In the genomic region with DNA sequence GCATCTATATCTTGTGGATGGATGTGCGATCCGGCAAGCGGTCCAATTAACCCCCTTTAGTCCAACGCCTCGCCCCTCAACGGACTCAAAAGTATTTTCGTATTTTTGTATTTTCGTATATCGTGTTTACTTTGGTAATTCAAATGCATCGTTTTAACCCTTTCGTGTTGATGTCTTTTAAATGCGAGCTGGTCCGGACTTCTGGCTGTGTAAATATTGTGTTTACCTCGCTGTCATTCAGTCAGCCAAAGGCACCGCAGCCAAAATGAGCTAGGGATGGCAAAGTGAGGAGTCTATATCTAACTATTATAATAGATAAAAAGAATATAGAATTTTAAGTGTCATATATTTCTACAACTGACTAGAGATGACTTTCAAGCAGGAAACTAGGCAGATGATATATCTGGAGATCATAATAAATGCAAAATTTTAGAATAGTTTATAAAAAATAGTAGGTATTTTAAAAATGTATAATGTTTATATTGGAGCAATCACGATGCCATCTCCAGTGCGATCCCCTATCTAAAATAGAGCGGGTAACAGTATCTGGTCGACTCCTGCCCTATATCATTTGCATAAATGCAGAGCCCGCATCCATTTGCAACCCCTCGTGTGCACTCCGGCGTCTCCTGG, we compare ENCODE assay signal across 3 fruit fly cellular contexts.
A peak's percentile ranks its signal among the peaks of the same experiment; 100 is the strongest.
TF ChIP-seq lines count a peak whose summit lies in the region.

No protein-coding gene starts in this region.

- no peak for TF ChIP-seq CTCF in whole organism, embryonic (GFP tag; optimal IDR thresholded peaks at IDR 0.05; lab: Kevin White, UChicago)

TF ChIP-seq in whole organism, embryonic, 481 proteins besides CTCF, POLR2A, EP300 and RAD21 (continues in another document):
- TF ChIP-seq CG3281 (GFP tag; optimal IDR thresholded peaks at IDR 0.05; lab: Kevin White, UChicago) (no peak), twi (tag; optimal IDR thresholded peaks at IDR 0.05; lab: Kevin White, UChicago) (no peak), Bdp1 (GFP tag; optimal IDR thresholded peaks at IDR 0.05; lab: Kevin White, UChicago) (no peak), wdn (GFP tag; IDR thresholded peaks at IDR 0.05; lab: Robert Waterston, UW) (no peak), az2 (GFP tag; optimal IDR thresholded peaks at IDR 0.05; lab: Kevin White, UChicago) (no peak), psq (GFP tag; optimal IDR thresholded peaks at IDR 0.05; lab: Kevin White, UChicago) (no peak), CG1233 (GFP tag; optimal IDR thresholded peaks at IDR 0.05; lab: Kevin White, UChicago) (peak; percentile 26), vfl (GFP tag; optimal IDR thresholded peaks at IDR 0.05; lab: Kevin White, UChicago) (no peak), klu (GFP tag; IDR thresholded peaks at IDR 0.05; lab: Robert Waterston, UW) (no peak), gce (GFP tag; IDR thresholded peaks at IDR 0.05; lab: Robert Waterston, UW) (no peak), CG7987 (GFP tag; optimal IDR thresholded peaks at IDR 0.05; lab: Kevin White, UChicago) (no peak), CG6854 (GFP tag; optimal IDR thresholded peaks at IDR 0.05; lab: Kevin White, UChicago) (no peak), HmgZ (tag; optimal IDR thresholded peaks at IDR 0.05; lab: Kevin White, UChicago) (no peak), CG8290 (GFP tag; optimal IDR thresholded peaks at IDR 0.05; lab: Kevin White, UChicago) (no peak), CG8290 (tag; optimal IDR thresholded peaks at IDR 0.05; lab: Kevin White, UChicago) (no peak), sr (GFP tag; IDR thresholded peaks at IDR 0.05; lab: Robert Waterston, UW) (no peak), CG3847 (GFP tag; IDR thresholded peaks at IDR 0.05; lab: Robert Waterston, UW) (no peak), CG13424 (tag; optimal IDR thresholded peaks at IDR 0.05; lab: Kevin White, UChicago) (no peak), CG11723 (GFP tag; optimal IDR thresholded peaks at IDR 0.05; lab: Kevin White, UChicago) (no peak), CG7357 (GFP tag; IDR thresholded peaks at IDR 0.05; lab: Robert Waterston, UW) (no peak), chif (GFP tag; optimal IDR thresholded peaks at IDR 0.05; lab: Kevin White, UChicago) (no peak), Dbx (GFP tag; IDR thresholded peaks at IDR 0.05; lab: Robert Waterston, UW) (no peak), CG4404 (GFP tag; IDR thresholded peaks at IDR 0.05; lab: Robert Waterston, UW) (peak; percentile 50; the same call in 1 of the 2 replicates), zen (tag; optimal IDR thresholded peaks at IDR 0.05; lab: Kevin White, UChicago) (no peak), CG1602 (GFP tag; optimal IDR thresholded peaks at IDR 0.05; lab: Kevin White, UChicago) (no peak), CG12219 (GFP tag; optimal IDR thresholded peaks at IDR 0.05; lab: Kevin White, UChicago) (no peak), ssp (GFP tag; IDR thresholded peaks at IDR 0.05; lab: Robert Waterston, UW) (no peak), slou (GFP tag; optimal IDR thresholded peaks at IDR 0.05; lab: Kevin White, UChicago) (no peak), gem (tag; optimal IDR thresholded peaks at IDR 0.05; lab: Kevin White, UChicago) (no peak), CG33213 (GFP tag; optimal IDR thresholded peaks at IDR 0.05; lab: Kevin White, UChicago) (no peak)

TF ChIP-seq in whole organism, prepupa, 60 proteins besides CTCF, POLR2A, EP300 and RAD21:
- peak; percentile 29 for TF ChIP-seq fkh (GFP tag; optimal IDR thresholded peaks at IDR 0.05; lab: Kevin White, UChicago)
- peak; percentile 40 for TF ChIP-seq svp (GFP tag; lab: Kevin White, UChicago)
- TF ChIP-seq Eip78C (GFP tag; lab: Kevin White, UChicago) = peak; percentile 52
- peak in 1 of 2 experiments; percentile 32 for TF ChIP-seq ss (GFP tag; optimal IDR thresholded peaks at IDR 0.05; lab: Kevin White, UChicago)
- TF ChIP-seq Blimp-1 (GFP tag; optimal IDR thresholded peaks at IDR 0.05; lab: Kevin White, UChicago) = no peak

TF ChIP-seq in whole organism, pupa, 21 proteins besides CTCF, POLR2A, EP300 and RAD21:
- TF ChIP-seq CG9948 (tag; optimal IDR thresholded peaks at IDR 0.05; lab: Kevin White, UChicago) (no peak), CG15710 (tag; optimal IDR thresholded peaks at IDR 0.05; lab: Kevin White, UChicago) (peak; percentile 14), CG8301 (tag; optimal IDR thresholded peaks at IDR 0.05; lab: Kevin White, UChicago) (no peak)
